Worm (Caenorhabditis elegans) whole organism, L4/young adult: ENCODE results near the gene H12I13.6.

Experiments used
- W03F9.2 ChIP-seq: fragments of 150-350 bp; optimal IDR thresholded peaks from 2 replicates; lab custom pipeline; 2014; ENCODE audit warnings: missing biosample characterization, missing genetic modification characterization
- him-1 ChIP-seq: sonication (generic microtip); optimal IDR thresholded peaks from 2 replicates; lab custom pipeline; 2016; ENCODE audit warnings: missing genotype, missing genetic modification reagents, missing genetic modification characterization, missing compliant biosample characterization

DNA sequence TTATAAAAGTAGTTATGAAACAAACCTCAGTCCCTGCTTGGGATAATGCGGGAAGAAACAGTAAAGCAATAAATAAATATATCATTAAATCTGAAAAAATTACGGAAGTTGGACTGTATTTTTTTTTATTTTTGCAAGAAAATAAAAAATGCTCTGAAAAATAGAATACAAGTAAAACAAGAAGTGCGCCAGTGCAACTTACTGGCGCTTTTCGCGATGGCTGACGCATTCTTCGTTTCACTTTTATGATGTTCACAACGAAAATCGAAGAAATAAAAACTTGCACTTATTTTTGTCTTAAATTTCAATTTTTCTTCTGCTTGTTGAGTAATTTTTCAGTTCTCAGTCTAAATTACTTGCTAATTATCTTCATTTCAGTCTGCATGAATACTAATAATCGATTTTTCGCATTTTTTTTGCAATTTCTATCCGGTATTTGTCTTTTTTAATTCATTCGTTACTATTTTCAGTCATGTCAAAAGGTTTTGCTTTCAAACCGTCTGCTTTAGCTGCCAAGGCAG, 30.0 kb upstream of the H12I13.6 start, which contains the start of the genes R12C12.6 and ran-5:
- TF ChIP-seq him-1, result peak; percentile 36
- peak; percentile 88 for TF ChIP-seq W03F9.2
